Fruit fly (Drosophila melanogaster) whole organism, larva: ENCODE measurements around the gene CG6574.

Experiments used
- noc ChIP-seq: fragments of 200-800 bp; sonication (Bioruptor generic); optimal IDR thresholded peaks from 3 replicates; lab custom pipeline; 2019; ENCODE audit warnings: missing biosample characterization, mild to moderate bottlenecking, missing genetic modification characterization, moderate library complexity

The CG6574 gene

dm6 chr3R:10836924-10837323 is 25.9 kb downstream of the CG6574 start:
- no peak for TF ChIP-seq noc

dm6 chr3R:10834893-10835292 is 27.9 kb downstream of the CG6574 start:
- no peak for TF ChIP-seq noc

dm6 chr3R:10832526-10833165 is 30.1 kb downstream of the CG6574 start:
- TF ChIP-seq noc: no peak

DNA sequence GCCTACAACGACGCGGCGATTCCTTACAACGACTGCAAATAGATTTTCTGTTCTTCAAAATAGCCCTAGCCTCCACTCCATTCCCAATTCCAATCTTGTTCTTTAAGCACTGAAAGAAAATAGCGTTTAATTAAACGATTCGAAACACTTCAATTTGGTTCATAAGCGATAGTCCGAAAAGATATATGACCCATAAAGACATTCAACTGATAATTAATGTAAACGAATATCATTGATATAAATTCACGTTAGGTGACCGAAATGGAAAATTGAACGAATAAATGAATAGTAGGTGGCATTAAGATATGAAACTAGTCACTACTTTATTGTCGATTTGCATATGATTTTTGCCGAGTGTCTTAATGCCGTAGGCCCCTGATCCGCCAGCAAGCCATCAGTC is 33.0 kb downstream of the CG6574 start:
- no peak for TF ChIP-seq noc

- no peak for TF ChIP-seq noc
Measured at dm6 chr3R:10828688-10829087, 34.1 kb downstream of the CG6574 start.

dm6 chr3R:10826796-10827524 is 35.8 kb downstream of the CG6574 start, which contains the start of gene Cad86C:
Cad86C (plus strand) TSS chr3R:10827079.
- TF ChIP-seq noc: no peak

dm6 chr3R:10815032-10815431 is 47.8 kb downstream of the CG6574 start, which contains the start of the genes CG14693 and TTLL15:
CG14693 (minus strand) TSS chr3R:10815047.
TTLL15 (plus strand) TSS chr3R:10815288.
- TF ChIP-seq noc: no peak
